Fruit fly (Drosophila melanogaster) whole organism, embryonic: ENCODE results near the gene CG5265.

ENCODE experiments used
- BEAF-32 ChIP-seq: fragments of 200-800 bp; sonication (Bioruptor generic); optimal IDR thresholded peaks from 3 replicates; lab custom pipeline; 2017; ENCODE audit warnings: missing biosample characterization, missing genetic modification characterization, mild to moderate bottlenecking, moderate library complexity, missing genetic modification reagents
- Blimp-1 ChIP-seq: fragments of 200-800 bp; sonication (Bioruptor generic); optimal IDR thresholded peaks from 3 replicates; lab custom pipeline; 2018; ENCODE audit warnings: missing biosample characterization, missing genetic modification characterization, mild to moderate bottlenecking, moderate library complexity, missing genetic modification reagents
- CG10209 ChIP-seq: fragments of 200-800 bp; sonication (Bioruptor generic); optimal IDR thresholded peaks from 3 replicates; lab custom pipeline; 2017; ENCODE audit warnings: missing biosample characterization, mild to moderate bottlenecking, missing genetic modification characterization, missing genetic modification reagents
- CG11398 ChIP-seq: fragments of 200-800 bp; sonication (Bioruptor generic); optimal IDR thresholded peaks from 2 replicates; lab custom pipeline; 2016; ENCODE audit warnings: missing biosample characterization, missing genetic modification characterization
- CG12769 ChIP-seq: fragments of 200-800 bp; sonication (Bioruptor generic); optimal IDR thresholded peaks from 2 replicates; lab custom pipeline; 2019; ENCODE audit warnings: missing biosample characterization, mild to moderate bottlenecking, missing genetic modification characterization, moderate library complexity
- CG15269 ChIP-seq: fragments of 200-800 bp; sonication (Bioruptor generic); optimal IDR thresholded peaks from 2 replicates; lab custom pipeline; 2018; ENCODE audit warnings: missing biosample characterization, mild to moderate bottlenecking, missing genetic modification characterization, moderate library complexity
- CG2199 ChIP-seq: fragments of 200-800 bp; sonication (Bioruptor generic); IDR thresholded peaks from 3 replicates; pipeline ENCODE4 v1.3.6; 2022; ENCODE audit warnings: missing biosample characterization, missing genetic modification characterization
- CG2202 ChIP-seq: fragments of 200-800 bp; sonication (Bioruptor generic); optimal IDR thresholded peaks from 2 replicates; lab custom pipeline; 2018; ENCODE audit warnings: missing biosample characterization, mild to moderate bottlenecking, missing genetic modification characterization
- CG2889 ChIP-seq: fragments of 200-800 bp; sonication (Bioruptor generic); IDR thresholded peaks from 3 replicates; pipeline ENCODE4 v1.3.6; 2022; ENCODE audit warnings: missing biosample characterization, missing genetic modification characterization
- CG32532 ChIP-seq: fragments of 200-800 bp; sonication (Bioruptor generic); IDR thresholded peaks from 2 replicates; pipeline ENCODE4 v1.3.6; 2022; ENCODE audit warnings: missing biosample characterization, missing genetic modification characterization
- CG3726 ChIP-seq: fragments of 200-800 bp; sonication (Bioruptor generic); IDR thresholded peaks from 3 replicates; pipeline ENCODE4, ENCODE4 v1.3.6; 2022; ENCODE audit warnings: missing biosample characterization, missing genetic modification characterization
- CG4328 ChIP-seq: fragments of 200-800 bp; sonication (Bioruptor generic); optimal IDR thresholded peaks from 3 replicates; lab custom pipeline; 2017; ENCODE audit warnings: missing biosample characterization, missing genetic modification reagents, missing genetic modification characterization
- CG43689 ChIP-seq: fragments of 200-800 bp; sonication (Bioruptor generic); IDR thresholded peaks from 2 replicates; pipeline ENCODE4 v1.3.6; 2022; ENCODE audit warnings: missing biosample characterization, missing genetic modification characterization
- CG4854 ChIP-seq: fragments of 200-800 bp; sonication (Bioruptor generic); optimal IDR thresholded peaks from 2 replicates; lab custom pipeline; 2016; ENCODE audit warnings: missing biosample characterization, missing genetic modification characterization, inconsistent platforms
- CG9817 ChIP-seq: fragments of 200-800 bp; sonication (Bioruptor generic); optimal IDR thresholded peaks from 2 replicates; lab custom pipeline; 2018; ENCODE audit warnings: missing biosample characterization, mild to moderate bottlenecking, missing genetic modification characterization, moderate library complexity
- Chrac-16 ChIP-seq: fragments of 200-800 bp; sonication (Bioruptor generic); optimal IDR thresholded peaks from 3 replicates; lab custom pipeline; 2016; ENCODE audit warnings: missing biosample characterization, missing genetic modification characterization
- D19B ChIP-seq: fragments of 200-800 bp; sonication (Bioruptor generic); optimal IDR thresholded peaks from 2 replicates; lab custom pipeline; 2017; ENCODE audit warnings: missing biosample characterization, mild to moderate bottlenecking, missing genetic modification characterization
- E2f1 ChIP-seq: fragments of 200-800 bp; sonication (Bioruptor generic); IDR thresholded peaks from 2 replicates; pipeline ENCODE4 v1.3.6; 2022; ENCODE audit warnings: missing biosample characterization, missing genetic modification characterization
- Fer3 ChIP-seq: fragments of 200-800 bp; sonication (Bioruptor generic); optimal IDR thresholded peaks from 2 replicates; lab custom pipeline; 2018; ENCODE audit warnings: missing biosample characterization, mild to moderate bottlenecking, missing genetic modification characterization, moderate library complexity
- Hey ChIP-seq: fragments of 200-800 bp; sonication (Bioruptor generic); optimal IDR thresholded peaks from 3 replicates; lab custom pipeline; 2018; ENCODE audit warnings: missing biosample characterization, mild to moderate bottlenecking, missing genetic modification characterization
- Hr51 ChIP-seq, 2 experiments: fragments of 200-800 bp; sonication (Bioruptor generic); optimal IDR thresholded peaks; 2 replicates in 1 of 2; 3 replicates in 1 of 2; lab custom pipeline; 2016 to 2018; ENCODE audit warnings: missing biosample characterization in 2 of 2, missing genetic modification characterization in 2 of 2, mild to moderate bottlenecking in 1 of 2, moderate library complexity in 1 of 2
- Jarid2 ChIP-seq: fragments of 200-800 bp; sonication (Bioruptor generic); optimal IDR thresholded peaks from 3 replicates; lab custom pipeline; 2017; ENCODE audit warnings: mild to moderate bottlenecking, missing biosample characterization, missing genetic modification reagents, missing genetic modification characterization
- Mad ChIP-seq: fragments of 200-800 bp; sonication (Bioruptor generic); optimal IDR thresholded peaks from 2 replicates; lab custom pipeline; 2016; ENCODE audit warnings: missing biosample characterization, missing genetic modification characterization
- Max ChIP-seq: fragments of 200-800 bp; sonication (Bioruptor generic); optimal IDR thresholded peaks from 2 replicates; lab custom pipeline; 2016; ENCODE audit warnings: missing biosample characterization, mild to moderate bottlenecking, missing genetic modification characterization
- Nf-YB ChIP-seq: fragments of 200-800 bp; sonication (Bioruptor generic); optimal IDR thresholded peaks from 3 replicates; lab custom pipeline; 2019; ENCODE audit warnings: missing biosample characterization, mild to moderate bottlenecking, missing genetic modification characterization, moderate library complexity
- Pdp1 ChIP-seq, 2 experiments: fragments of 200-800 bp; sonication (Bioruptor generic); optimal IDR thresholded peaks; 3 replicates each; lab custom pipeline; 2016; ENCODE audit warnings: missing biosample characterization in 2 of 2, missing genetic modification characterization in 2 of 2, mild to moderate bottlenecking in 1 of 2, moderate library complexity in 1 of 2
- Xbp1 ChIP-seq: fragments of 200-800 bp; sonication (Bioruptor generic); optimal IDR thresholded peaks from 3 replicates; lab custom pipeline; 2016; ENCODE audit warnings: missing biosample characterization, mild to moderate bottlenecking, missing genetic modification characterization
- amos ChIP-seq: fragments of 200-800 bp; sonication (Bioruptor generic); IDR thresholded peaks from 2 replicates; pipeline ENCODE4 v1.3.6; 2022; ENCODE audit warnings: missing biosample characterization, missing genetic modification characterization; ENCODE audit not compliant: partially characterized antibody
- ara ChIP-seq: fragments of 200-800 bp; sonication (Bioruptor generic); IDR thresholded peaks from 2 replicates; pipeline ENCODE4 v1.3.6; 2022; ENCODE audit warnings: missing biosample characterization, missing genetic modification characterization
- ase ChIP-seq: fragments of 200-800 bp; sonication (Bioruptor generic); IDR thresholded peaks from 3 replicates; pipeline ENCODE4 v1.3.6; 2022; ENCODE audit warnings: missing biosample characterization, missing genetic modification characterization
- bigmax ChIP-seq: fragments of 200-800 bp; sonication (Bioruptor generic); optimal IDR thresholded peaks from 2 replicates; lab custom pipeline; 2018; ENCODE audit warnings: missing biosample characterization, mild to moderate bottlenecking, missing genetic modification characterization
- esg ChIP-seq: fragments of 200-800 bp; sonication (Bioruptor generic); conservative IDR thresholded peaks from 2 replicates; pipeline ENCODE4 v1.3.6; 2022; ENCODE audit warnings: missing biosample characterization, missing genetic modification characterization
- eve ChIP-seq, 2 experiments: fragments of >200 bp; optimal IDR thresholded peaks; 2 replicates each; lab custom pipeline; 2017; ENCODE audit warnings: missing biosample characterization in 2 of 2, missing genetic modification characterization in 2 of 2
- hth ChIP-seq: fragments of >200 bp; optimal IDR thresholded peaks from 2 replicates; lab custom pipeline; 2017; ENCODE audit warnings: inconsistent platforms
- lmd ChIP-seq: fragments of 200-800 bp; sonication (Bioruptor generic); IDR thresholded peaks from 2 replicates; pipeline ENCODE4 v1.3.6; 2022; ENCODE audit warnings: missing biosample characterization, missing genetic modification characterization
- mld ChIP-seq: fragments of 200-800 bp; sonication (Bioruptor generic); IDR thresholded peaks from 3 replicates; pipeline ENCODE4 v1.3.6; 2022; ENCODE audit warnings: missing biosample characterization, missing genetic modification characterization; ENCODE audit not compliant: partially characterized antibody
- nerfin-2 ChIP-seq: fragments of 200-800 bp; sonication (Bioruptor generic); IDR thresholded peaks from 2 replicates; pipeline ENCODE4 v1.3.6; 2022; ENCODE audit warnings: missing biosample characterization, missing genetic modification characterization; ENCODE audit not compliant: partially characterized antibody
- nmo ChIP-seq: fragments of 200-800 bp; sonication (Bioruptor generic); optimal IDR thresholded peaks from 2 replicates; lab custom pipeline; 2018; ENCODE audit warnings: missing biosample characterization, mild to moderate bottlenecking, missing genetic modification characterization, moderate library complexity
- odd ChIP-seq: fragments of 200-800 bp; sonication (Bioruptor generic); optimal IDR thresholded peaks from 2 replicates; lab custom pipeline; 2017; ENCODE audit warnings: missing biosample characterization, mild to moderate bottlenecking, missing genetic modification characterization
- pho ChIP-seq: fragments of 200-800 bp; sonication (Bioruptor generic); optimal IDR thresholded peaks from 2 replicates; lab custom pipeline; 2016; ENCODE audit warnings: missing biosample characterization, missing genetic modification characterization
- pita ChIP-seq: fragments of 200-800 bp; sonication (Bioruptor generic); optimal IDR thresholded peaks from 2 replicates; lab custom pipeline; 2017; ENCODE audit warnings: missing biosample characterization, mild to moderate bottlenecking, missing genetic modification characterization
- prd ChIP-seq, 3 experiments: fragments of >200 bp in 2 of 3; fragments of 200-800 bp in 1 of 3; sonication (Bioruptor generic) in 1 of 3; optimal IDR thresholded peaks in 2 of 3; IDR thresholded peaks in 1 of 3; 2 replicates in 2 of 3; 3 replicates in 1 of 3; pipeline versions ENCODE4 v1.3.6 to Lab custom; 2017 to 2022; ENCODE audit warnings: missing biosample characterization in 1 of 3, missing genetic modification characterization in 1 of 3
- pros ChIP-seq: fragments of 200-800 bp; sonication (Bioruptor generic); optimal IDR thresholded peaks from 3 replicates; lab custom pipeline; 2019; ENCODE audit warnings: missing biosample characterization, mild to moderate bottlenecking, missing genetic modification characterization, moderate library complexity
- schlank ChIP-seq: fragments of 200-800 bp; sonication (Bioruptor generic); optimal IDR thresholded peaks from 2 replicates; lab custom pipeline; 2018; ENCODE audit warnings: missing biosample characterization, mild to moderate bottlenecking, missing genetic modification characterization
- sim ChIP-seq: fragments of 200-800 bp; sonication (Bioruptor generic); IDR thresholded peaks from 2 replicates; pipeline ENCODE4 v1.3.6; 2022; ENCODE audit warnings: missing biosample characterization, missing genetic modification characterization
- sima ChIP-seq: fragments of 200-800 bp; sonication (Bioruptor generic); optimal IDR thresholded peaks from 2 replicates; lab custom pipeline; 2016; ENCODE audit warnings: missing biosample characterization, missing genetic modification characterization
- so ChIP-seq: fragments of 200-800 bp; sonication (Bioruptor generic); IDR thresholded peaks from 3 replicates; pipeline ENCODE4 v1.3.6; 2022; ENCODE audit warnings: missing biosample characterization, missing genetic modification characterization
- ssp ChIP-seq: fragments of 200-800 bp; sonication (Bioruptor generic); IDR thresholded peaks from 2 replicates; pipeline ENCODE4 v1.3.6; 2022; ENCODE audit warnings: missing biosample characterization, missing genetic modification characterization
- tup ChIP-seq: fragments of 200-800 bp; sonication (Bioruptor generic); optimal IDR thresholded peaks from 2 replicates; lab custom pipeline; 2016; ENCODE audit warnings: missing biosample characterization, mild to moderate bottlenecking, missing genetic modification characterization, moderate library complexity

The CG5265 gene

DNA sequence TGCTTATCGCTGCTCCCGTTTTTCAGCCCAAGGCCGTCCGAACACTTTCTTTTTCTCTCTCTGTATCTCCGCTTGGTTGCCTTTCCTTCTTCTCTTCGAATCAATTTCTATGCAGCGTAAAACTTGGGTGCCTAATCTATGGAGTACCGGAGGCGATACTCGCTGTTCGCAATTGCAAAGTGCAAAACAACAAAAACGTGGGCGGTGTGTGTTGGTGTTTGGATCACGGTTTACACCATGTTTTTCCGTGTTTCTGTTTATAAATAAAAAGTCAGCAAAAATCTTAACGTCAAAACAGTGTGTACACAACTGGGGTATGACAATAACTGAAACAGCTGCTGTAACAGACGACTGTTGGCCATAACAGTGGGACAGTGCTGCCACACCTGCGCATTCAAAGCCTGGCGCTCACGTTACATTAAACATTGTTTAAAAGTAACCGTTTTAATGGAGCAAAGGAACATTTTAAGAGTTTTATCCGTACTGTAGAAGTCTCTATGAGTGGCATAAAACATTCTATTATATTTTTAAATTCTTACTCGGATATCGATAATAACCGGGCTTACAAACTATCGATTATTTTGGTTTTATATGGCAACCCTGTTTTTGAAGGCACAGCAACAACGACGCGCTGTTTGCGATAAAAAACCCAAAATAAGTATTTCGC is 10.4 kb downstream of the CG5265 start, which contains the start of the genes m-cup and Det (continued):
- TF ChIP-seq prd (optimal IDR thresholded peaks at IDR 0.05; lab: Kevin White, UChicago) (no peak), prd (GFP tag; IDR thresholded peaks at IDR 0.05; lab: Robert Waterston, UW) (no peak), sima (no peak), E2f1 (no peak), CG32532 (0 out of 2 replicates have a peak, but pooled peaks have one; percentile 7), mld (GFP tag; lab: Robert Waterston, UW) (no peak), CG12769 (tag; lab: Kevin White, UChicago) (no peak), Blimp-1 (no peak), Nf-YB (GFP tag; lab: Kevin White, UChicago) (no peak), eve (GFP tag; optimal IDR thresholded peaks at IDR 0.05; lab: Kevin White, UChicago) (no peak), odd (GFP tag; lab: Kevin White, UChicago) (no peak), ara (GFP tag; lab: Robert Waterston, UW) (no peak), CG3726 (no peak), pita (GFP tag; lab: Kevin White, UChicago) (no peak), Max (GFP tag; lab: Kevin White, UChicago) (no peak), CG10209 (GFP tag; lab: Kevin White, UChicago) (no peak), bigmax (GFP tag; lab: Kevin White, UChicago) (no peak), Jarid2 (GFP tag; lab: Kevin White, UChicago) (peak; percentile 31), lmd (GFP tag; lab: Robert Waterston, UW) (no peak), Fer3 (tag; lab: Kevin White, UChicago) (no peak), hth (lab: Kevin White, UChicago) (no peak), CG15269 (no peak), D19B (no peak), CG2199 (GFP tag; lab: Robert Waterston, UW) (no peak), Pdp1 (GFP tag; optimal IDR thresholded peaks at IDR 0.05; lab: Kevin White, UChicago) (no peak), CG4854 (GFP tag; lab: Kevin White, UChicago) (no peak), Mad (GFP tag; lab: Kevin White, UChicago) (no peak), sim (GFP tag; lab: Robert Waterston, UW) (no peak), amos (GFP tag; lab: Robert Waterston, UW) (peak; percentile 69), ase (no peak), CG9817 (tag; lab: Kevin White, UChicago) (peak; percentile 12), nerfin-2 (GFP tag; lab: Robert Waterston, UW) (no peak), pho (no peak), CG2889 (GFP tag; lab: Robert Waterston, UW) (no peak), Hey (tag; lab: Kevin White, UChicago) (no peak), Chrac-16 (GFP tag; lab: Kevin White, UChicago) (no peak), CG43689 (GFP tag; lab: Robert Waterston, UW) (no peak), esg (GFP tag; lab: Robert Waterston, UW) (no peak), CG2202 (no peak), tup (GFP tag; lab: Kevin White, UChicago) (no peak), BEAF-32 (peak; percentile 86), CG11398 (no peak), Hr51 (GFP tag; optimal IDR thresholded peaks at IDR 0.05; lab: Kevin White, UChicago) (no peak), schlank (tag; lab: Kevin White, UChicago) (no peak), nmo (peak; percentile 60), ssp (GFP tag; lab: Robert Waterston, UW) (no peak), Xbp1 (no peak), CG4328 (peak; percentile 3), pros (no peak), so (no peak)
